Worm (Caenorhabditis elegans) whole organism, L2 larva: Measurements from ENCODE around the gene gpa-18.
"Not testable (repeated sequence)": the region's sequence is repeated elsewhere in the genome, so short reads cannot be mapped to it uniquely, and the experiment has no call there.

Experiments used
- R02D3.7 ChIP-seq: fragments of 150-350 bp; optimal IDR thresholded peaks from 2 replicates; lab custom pipeline; 2014; ENCODE audit warnings: missing biosample characterization, missing genetic modification characterization
- alr-1 ChIP-seq: fragments of 150-350 bp; optimal IDR thresholded peaks from 2 replicates; lab custom pipeline; 2014; ENCODE audit warnings: missing biosample characterization, missing genetic modification characterization
- aly-2 ChIP-seq: fragments of 150-350 bp; optimal IDR thresholded peaks from 2 replicates; lab custom pipeline; 2014; ENCODE audit warnings: missing biosample characterization, missing genetic modification characterization
- ama-1 ChIP-seq: fragments of 150-350 bp; optimal IDR thresholded peaks from 2 replicates; lab custom pipeline; 2018; ENCODE audit warnings: inconsistent platforms
- blmp-1 ChIP-seq: sonication (generic microtip); optimal IDR thresholded peaks from 2 replicates; lab custom pipeline; 2017; ENCODE audit warnings: missing genetic modification characterization, mild to moderate bottlenecking, missing compliant biosample characterization, antibody characterized with exemption, moderate library complexity; ENCODE audit not compliant: insufficient read depth
- ceh-82 ChIP-seq: fragments of 150-350 bp; optimal IDR thresholded peaks from 2 replicates; lab custom pipeline; 2014; ENCODE audit warnings: missing biosample characterization, missing genetic modification characterization
- crh-2 ChIP-seq: sonication (generic microtip); optimal IDR thresholded peaks from 2 replicates; lab custom pipeline; 2017; ENCODE audit warnings: missing biosample characterization, missing genetic modification characterization
- elt-1 ChIP-seq: fragments of 150-350 bp; optimal IDR thresholded peaks from 2 replicates; lab custom pipeline; 2014; ENCODE audit warnings: missing biosample characterization, missing genetic modification characterization
- fos-1 ChIP-seq: fragments of 150-350 bp; optimal IDR thresholded peaks from 2 replicates; lab custom pipeline; 2014; ENCODE audit warnings: missing biosample characterization, missing genetic modification characterization
- gmeb-1 ChIP-seq: fragments of 150-350 bp; optimal IDR thresholded peaks from 2 replicates; lab custom pipeline; 2014; ENCODE audit warnings: missing biosample characterization, missing genetic modification characterization
- lin-11 ChIP-seq: fragments of 150-350 bp; sonication (generic microtip); optimal IDR thresholded peaks from 2 replicates; lab custom pipeline; 2014; ENCODE audit warnings: missing biosample characterization, missing genetic modification characterization, inconsistent platforms, mixed read lengths
- lin-39 ChIP-seq: fragments of 150-350 bp; optimal IDR thresholded peaks from 2 replicates; lab custom pipeline; 2014; ENCODE audit warnings: missing biosample characterization, missing genetic modification reagents, missing genetic modification characterization
- lsy-2 ChIP-seq, 2 experiments: fragments of 150-350 bp in 1 of 2; sonication (generic microtip) in 1 of 2; optimal IDR thresholded peaks; 2 replicates each; lab custom pipeline; 2014 to 2017; ENCODE audit warnings: missing biosample characterization in 2 of 2, missing genetic modification characterization in 2 of 2
- mab-5 ChIP-seq: fragments of 150-350 bp; optimal IDR thresholded peaks from 2 replicates; lab custom pipeline; 2014; ENCODE audit warnings: missing biosample characterization, missing genetic modification characterization
- mbf-1 ChIP-seq: sonication (generic microtip); optimal IDR thresholded peaks from 2 replicates; lab custom pipeline; 2017; ENCODE audit warnings: missing biosample characterization, missing genetic modification characterization
- mdl-1 ChIP-seq, 2 experiments: fragments of 150-350 bp in 1 of 2; sonication (generic microtip) in 1 of 2; optimal IDR thresholded peaks; 2 replicates each; lab custom pipeline; 2017; ENCODE audit warnings: missing biosample characterization in 2 of 2, missing genetic modification characterization in 2 of 2
- nhr-10 ChIP-seq: sonication (generic microtip); optimal IDR thresholded peaks from 2 replicates; lab custom pipeline; 2017; ENCODE audit warnings: missing biosample characterization, missing genetic modification characterization
- nhr-11 ChIP-seq: fragments of 150-350 bp; optimal IDR thresholded peaks from 2 replicates; lab custom pipeline; 2014; ENCODE audit warnings: missing biosample characterization, missing genetic modification characterization
- nhr-129 ChIP-seq: fragments of 150-350 bp; optimal IDR thresholded peaks from 2 replicates; lab custom pipeline; 2014; ENCODE audit warnings: missing biosample characterization, missing genetic modification characterization
- nhr-21 ChIP-seq: fragments of 150-350 bp; optimal IDR thresholded peaks from 2 replicates; lab custom pipeline; 2014; ENCODE audit warnings: missing biosample characterization, missing genetic modification characterization
- nhr-237 ChIP-seq: fragments of 150-350 bp; optimal IDR thresholded peaks from 2 replicates; lab custom pipeline; 2014; ENCODE audit warnings: missing biosample characterization, missing genetic modification characterization
- nhr-6 ChIP-seq: fragments of 150-350 bp; optimal IDR thresholded peaks from 2 replicates; lab custom pipeline; 2014; ENCODE audit warnings: missing biosample characterization, missing genetic modification characterization
- peb-1 ChIP-seq: fragments of 150-350 bp; optimal IDR thresholded peaks from 2 replicates; lab custom pipeline; 2014; ENCODE audit warnings: missing biosample characterization, missing genetic modification characterization
- sem-4 ChIP-seq: fragments of 150-350 bp; optimal IDR thresholded peaks from 2 replicates; lab custom pipeline; 2014; ENCODE audit warnings: missing biosample characterization, missing genetic modification reagents, missing genetic modification characterization
- sma-3 ChIP-seq: sonication (generic microtip); optimal IDR thresholded peaks from 2 replicates; lab custom pipeline; 2016; ENCODE audit warnings: missing genetic modification reagents, missing genetic modification characterization, missing compliant biosample characterization
- snpc-4 ChIP-seq: fragments of 150-350 bp; optimal IDR thresholded peaks from 2 replicates; lab custom pipeline; 2014; ENCODE audit warnings: missing biosample characterization, missing genetic modification characterization
- unc-39 ChIP-seq: fragments of 150-350 bp; optimal IDR thresholded peaks from 2 replicates; lab custom pipeline; 2014; ENCODE audit warnings: missing biosample characterization, missing genetic modification characterization
- unc-55 ChIP-seq: fragments of 150-350 bp; sonication (generic microtip); optimal IDR thresholded peaks from 3 replicates; lab custom pipeline; 2014; ENCODE audit warnings: missing biosample characterization, missing genetic modification reagents, missing genetic modification characterization
- unc-62 ChIP-seq: fragments of 150-350 bp; optimal IDR thresholded peaks from 2 replicates; lab custom pipeline; 2014; ENCODE audit warnings: missing biosample characterization, missing genetic modification reagents, missing genetic modification characterization
- zag-1 ChIP-seq: fragments of 150-350 bp; optimal IDR thresholded peaks from 2 replicates; lab custom pipeline; 2014; ENCODE audit warnings: missing biosample characterization, missing genetic modification characterization
- ztf-1 ChIP-seq: fragments of 200-800 bp; sonication (Bioruptor generic); conservative IDR thresholded peaks from 2 replicates; pipeline ENCODE4 v1.3.6; 2022; ENCODE audit warnings: missing genetic modification characterization, missing compliant biosample characterization
- ztf-11 ChIP-seq: sonication (generic microtip); optimal IDR thresholded peaks from 2 replicates; lab custom pipeline; 2017; ENCODE audit warnings: missing biosample characterization, missing genetic modification characterization
- ztf-4 ChIP-seq: fragments of 150-350 bp; optimal IDR thresholded peaks from 2 replicates; lab custom pipeline; 2014; ENCODE audit warnings: missing biosample characterization, missing genetic modification characterization

gpa-18 gene

DNA sequence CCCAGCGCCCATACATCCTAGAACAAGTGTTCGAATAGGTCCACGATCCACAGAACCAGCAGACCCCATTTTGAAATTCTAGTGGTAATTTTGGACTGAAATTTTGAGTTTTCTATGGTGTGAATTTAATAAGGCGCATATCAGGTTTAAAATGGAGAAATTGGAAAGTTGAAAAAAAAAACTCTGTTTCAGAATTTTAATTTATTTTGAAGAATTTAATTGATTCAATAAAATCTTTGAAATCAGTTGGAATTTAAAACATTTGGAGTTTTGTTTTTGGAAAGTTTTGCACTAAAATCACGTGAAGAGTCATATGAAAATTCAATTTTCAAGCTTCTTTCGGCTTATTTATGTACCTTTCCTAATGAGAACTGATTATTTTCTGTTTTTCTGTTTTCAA lies at the start of gene gpa-18:
Gene gpa-18 (minus strand): TSS at position 101 of the 400 bp plus-strand sequence.
- TF ChIP-seq elt-1 = no peak
- no peak for TF ChIP-seq aly-2 (tag; lab: Kevin White, UChicago)

DNA sequence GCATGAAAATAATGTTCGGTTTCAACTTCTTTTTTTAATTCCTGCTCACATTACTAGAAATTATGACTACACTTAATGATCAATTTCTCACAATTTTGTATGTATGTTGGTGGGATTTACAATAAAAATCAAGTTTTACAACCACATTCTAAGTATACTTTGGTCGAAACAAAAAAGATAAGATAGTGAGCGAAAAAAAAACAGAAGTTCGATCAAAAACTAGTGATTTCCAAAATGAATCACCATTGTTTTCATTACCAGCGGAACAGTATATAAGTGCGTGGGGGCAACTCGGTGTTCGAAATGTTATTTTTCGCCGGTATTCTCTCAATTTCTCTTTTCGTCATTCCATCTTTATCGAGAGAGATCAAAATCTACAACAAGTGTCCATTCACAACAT lies 35.1 kb upstream of the gpa-18 start, which contains the start of gene thn-5:
Gene thn-5 (plus strand): TSS at position 301 of the 400 bp plus-strand sequence.
- TF ChIP-seq lin-39 (tag; lab: Kevin White, UChicago) = no peak

- TF ChIP-seq nhr-21 (tag; lab: Kevin White, UChicago) (no peak), mbf-1 (tag; lab: Kevin White, UChicago) (no peak), alr-1 (no peak), ztf-4 (no peak), sma-3 (GFP tag; lab: Kevin White, UChicago) (no peak), aly-2 (tag; lab: Kevin White, UChicago) (no peak), nhr-129 (tag; lab: Kevin White, UChicago) (no peak), nhr-237 (tag; lab: Kevin White, UChicago) (no peak), lin-11 (tag; lab: Kevin White, UChicago) (no peak), mdl-1 (tag; optimal IDR thresholded peaks at IDR 0.05; lab: Kevin White, UChicago) (no peak), unc-39 (tag; lab: Kevin White, UChicago) (no peak), zag-1 (tag; lab: Kevin White, UChicago) (no peak), sem-4 (no peak), elt-1 (no peak), unc-62 (no peak), ztf-1 (GFP tag; lab: Robert Waterston, UW) (no peak), peb-1 (tag; lab: Kevin White, UChicago) (no peak), nhr-6 (tag; lab: Kevin White, UChicago) (no peak)
These were observed 33.2 kb upstream of the gpa-18 start, which contains the start of gene thn-6 for ce11 chrIV:5228619-5229018. Gene thn-6, plus strand, starts transcription at chrIV:5228919.

- not testable (repeated sequence) for TF ChIP-seq lin-11 (tag; lab: Kevin White, UChicago); ztf-1 (GFP tag; lab: Robert Waterston, UW); gmeb-1 (tag; lab: Kevin White, UChicago)
These were observed 31.1 kb upstream of the gpa-18 start, which contains the start of gene nsph-4.1 for ce11 chrIV:5226552-5226951. Gene nsph-4.1, plus strand, starts transcription at chrIV:5226852.

ce11 chrIV:5225277-5225822 lies 29.9 kb upstream of the gpa-18 start, which contains the start of gene cylc-1:
Gene cylc-1, minus strand, starts transcription at chrIV:5225772.
- TF ChIP-seq unc-39 (tag; lab: Kevin White, UChicago); blmp-1; gmeb-1 (tag; lab: Kevin White, UChicago): not testable (repeated sequence)

DNA sequence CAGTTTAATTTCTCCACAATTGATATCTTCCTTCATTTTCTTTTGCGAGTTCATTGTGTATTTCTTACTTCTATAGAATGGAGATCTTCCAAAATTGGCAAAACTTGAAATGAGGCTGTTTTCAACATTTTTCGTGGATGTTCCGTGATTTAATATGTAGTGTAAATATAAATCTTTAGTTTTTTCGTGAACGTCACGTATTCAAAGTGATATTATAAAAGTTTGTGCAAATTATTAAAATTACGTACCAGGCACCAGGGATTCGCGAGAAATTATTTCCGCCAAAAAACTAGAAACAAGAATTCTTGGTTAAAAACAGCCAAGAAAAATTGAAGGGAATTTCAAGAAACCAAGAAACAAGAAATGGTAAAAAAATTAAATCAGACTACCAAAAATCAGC lies 28.8 kb upstream of the gpa-18 start, which contains the start of gene Y59E9AL.8:
Gene Y59E9AL.8 (minus strand): TSS at position 101 of the 400 bp plus-strand sequence.
- TF ChIP-seq ztf-11 (tag; lab: Kevin White, UChicago) (no peak), nhr-129 (tag; lab: Kevin White, UChicago) (no peak), nhr-6 (tag; lab: Kevin White, UChicago) (no peak), fos-1 (no peak), ceh-82 (tag; lab: Kevin White, UChicago) (no peak), nhr-11 (no peak), snpc-4 (tag; lab: Kevin White, UChicago) (no peak), crh-2 (tag; lab: Kevin White, UChicago) (no peak), ama-1 (lab: Kevin White, UChicago) (no peak), nhr-10 (tag; lab: Kevin White, UChicago) (no peak)

DNA sequence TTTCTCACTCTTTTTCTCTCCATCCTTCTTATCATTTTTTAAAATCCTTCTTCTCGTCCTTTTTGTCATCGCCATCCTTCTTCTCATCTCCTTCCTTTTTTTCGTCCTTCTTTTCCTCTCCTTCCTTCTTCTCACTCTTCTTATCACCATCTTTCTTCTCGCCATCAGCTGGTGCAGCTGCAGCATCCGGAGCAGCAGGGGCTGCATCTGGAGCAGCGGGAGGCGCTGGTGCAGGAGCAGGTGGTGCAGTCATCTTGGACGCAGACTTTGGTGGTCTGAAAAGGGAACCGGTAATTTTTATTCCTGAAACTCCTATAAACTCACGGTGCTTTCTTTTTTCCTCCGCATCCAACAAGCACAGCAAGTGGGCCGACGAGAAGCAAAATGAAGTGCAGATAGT lies 26.3 kb upstream of the gpa-18 start:
- TF ChIP-seq unc-55 (GFP tag; lab: Kevin White, UChicago) (no peak), lsy-2 (tag; optimal IDR thresholded peaks at IDR 0.05; lab: Kevin White, UChicago) (no peak), mab-5 (no peak), zag-1 (tag; lab: Kevin White, UChicago) (no peak), fos-1 (no peak), crh-2 (tag; lab: Kevin White, UChicago) (no peak), R02D3.7 (tag; lab: Kevin White, UChicago) (no peak)
